Fruit fly (Drosophila melanogaster) whole organism, embryonic: Measurements from ENCODE around the gene Eig71Ed.

ENCODE experiments used
- Antp ChIP-seq: fragments of 200-800 bp; sonication (Bioruptor generic); optimal IDR thresholded peaks from 3 replicates; lab custom pipeline; 2016; ENCODE audit warnings: missing biosample characterization, missing genetic modification characterization
- Blimp-1 ChIP-seq: fragments of 200-800 bp; sonication (Bioruptor generic); optimal IDR thresholded peaks from 3 replicates; lab custom pipeline; 2018; ENCODE audit warnings: missing biosample characterization, missing genetic modification characterization, mild to moderate bottlenecking, moderate library complexity, missing genetic modification reagents
- BtbVII ChIP-seq: fragments of 200-800 bp; sonication (Bioruptor generic); optimal IDR thresholded peaks from 3 replicates; lab custom pipeline; 2017; ENCODE audit warnings: missing biosample characterization, mild to moderate bottlenecking, missing genetic modification characterization
- CG10274 ChIP-seq: fragments of 200-800 bp; sonication (Bioruptor generic); optimal IDR thresholded peaks from 3 replicates; lab custom pipeline; 2017; ENCODE audit warnings: missing biosample characterization, mild to moderate bottlenecking, missing genetic modification characterization
- CG10321 ChIP-seq: fragments of 200-800 bp; sonication (Bioruptor generic); IDR thresholded peaks from 2 replicates; pipeline ENCODE4 v1.3.6; 2022; ENCODE audit warnings: missing biosample characterization, missing genetic modification characterization
- CG10543 ChIP-seq: fragments of 200-800 bp; sonication (Bioruptor generic); optimal IDR thresholded peaks from 3 replicates; lab custom pipeline; 2017; ENCODE audit warnings: missing biosample characterization, mild to moderate bottlenecking, missing genetic modification characterization, moderate library complexity
- CG11398 ChIP-seq: fragments of 200-800 bp; sonication (Bioruptor generic); optimal IDR thresholded peaks from 2 replicates; lab custom pipeline; 2016; ENCODE audit warnings: missing biosample characterization, missing genetic modification characterization
- CG12071 ChIP-seq: fragments of 200-800 bp; sonication (Bioruptor generic); optimal IDR thresholded peaks from 3 replicates; lab custom pipeline; 2018; ENCODE audit warnings: missing biosample characterization, mild to moderate bottlenecking, missing genetic modification characterization
- CG12659 ChIP-seq: fragments of 200-800 bp; sonication (Bioruptor generic); optimal IDR thresholded peaks from 3 replicates; lab custom pipeline; 2017; ENCODE audit warnings: mild to moderate bottlenecking, missing biosample characterization, missing genetic modification reagents, missing genetic modification characterization
- CG12942 ChIP-seq: fragments of 200-800 bp; sonication (Bioruptor generic); optimal IDR thresholded peaks from 3 replicates; lab custom pipeline; 2016; ENCODE audit warnings: missing biosample characterization, missing genetic modification characterization
- CG13775 ChIP-seq: fragments of 200-800 bp; sonication (Bioruptor generic); optimal IDR thresholded peaks from 3 replicates; lab custom pipeline; 2017; ENCODE audit warnings: missing biosample characterization, mild to moderate bottlenecking, missing genetic modification characterization
- CG15514 ChIP-seq: fragments of 200-800 bp; sonication (Bioruptor generic); optimal IDR thresholded peaks from 3 replicates; lab custom pipeline; 2017; ENCODE audit warnings: missing biosample characterization, missing genetic modification characterization, mild to moderate bottlenecking, moderate library complexity, missing genetic modification reagents
- CG15601 ChIP-seq: fragments of 200-800 bp; sonication (Bioruptor generic); optimal IDR thresholded peaks from 3 replicates; lab custom pipeline; 2019; ENCODE audit warnings: missing biosample characterization, mild to moderate bottlenecking, missing genetic modification characterization, moderate library complexity
- CG1792 ChIP-seq: fragments of 200-800 bp; sonication (Bioruptor generic); optimal IDR thresholded peaks from 2 replicates; lab custom pipeline; 2016; ENCODE audit warnings: missing biosample characterization, missing genetic modification characterization
- CG18262 ChIP-seq: fragments of 200-800 bp; optimal IDR thresholded peaks from 3 replicates; lab custom pipeline; 2019; ENCODE audit warnings: missing biosample characterization, mild to moderate bottlenecking, missing genetic modification characterization, moderate library complexity
- CG2889 ChIP-seq: fragments of 200-800 bp; sonication (Bioruptor generic); IDR thresholded peaks from 3 replicates; pipeline ENCODE4 v1.3.6; 2022; ENCODE audit warnings: missing biosample characterization, missing genetic modification characterization
- CG31365 ChIP-seq: fragments of 200-800 bp; sonication (Bioruptor generic); optimal IDR thresholded peaks from 2 replicates; lab custom pipeline; 2018; ENCODE audit warnings: missing biosample characterization, mild to moderate bottlenecking, missing genetic modification characterization
- CG31441 ChIP-seq: fragments of 200-800 bp; sonication (Bioruptor generic); IDR thresholded peaks from 2 replicates; pipeline ENCODE4 v1.3.6; 2022; ENCODE audit warnings: missing biosample characterization, missing genetic modification characterization
- CG34224 ChIP-seq: fragments of 200-800 bp; sonication (Bioruptor generic); IDR thresholded peaks from 3 replicates; pipeline ENCODE4 v1.3.6; 2022; ENCODE audit warnings: missing biosample characterization, missing genetic modification characterization; ENCODE audit not compliant: partially characterized antibody
- CG4730 ChIP-seq: fragments of 200-800 bp; sonication (Bioruptor generic); IDR thresholded peaks from 2 replicates; pipeline ENCODE4 v1.3.6; 2022; ENCODE audit warnings: missing biosample characterization, missing genetic modification characterization
- CG7963 ChIP-seq: fragments of 200-800 bp; sonication (Bioruptor generic); IDR thresholded peaks from 3 replicates; pipeline ENCODE4 v1.3.6; 2022; ENCODE audit warnings: missing biosample characterization, missing genetic modification characterization; ENCODE audit not compliant: partially characterized antibody
- CG9215 ChIP-seq: fragments of 200-800 bp; sonication (Bioruptor generic); IDR thresholded peaks from 2 replicates; pipeline ENCODE4 v1.3.6; 2022; ENCODE audit warnings: missing biosample characterization, missing genetic modification characterization
- CG9932 ChIP-seq: fragments of 200-800 bp; sonication (Bioruptor generic); IDR thresholded peaks from 2 replicates; pipeline ENCODE4 v1.3.6; 2022; ENCODE audit warnings: missing biosample characterization, missing genetic modification characterization
- CrebB ChIP-seq: fragments of 200-800 bp; sonication (Bioruptor generic); optimal IDR thresholded peaks from 3 replicates; lab custom pipeline; 2018; ENCODE audit warnings: missing biosample characterization, mild to moderate bottlenecking, missing genetic modification characterization
- D ChIP-seq, 2 experiments: fragments of 200-800 bp in 1 of 2; fragments of >200 bp in 1 of 2; sonication (Bioruptor generic) in 1 of 2; optimal IDR thresholded peaks; 2 replicates in 1 of 2; 3 replicates in 1 of 2; lab custom pipeline; 2017; ENCODE audit warnings: mild to moderate bottlenecking in 1 of 2, missing biosample characterization in 1 of 2, missing genetic modification characterization in 1 of 2, missing genetic modification reagents in 1 of 2
- Dref ChIP-seq: fragments of 200-800 bp; sonication (Bioruptor generic); IDR thresholded peaks from 2 replicates; pipeline ENCODE4 v1.3.6; 2022; ENCODE audit warnings: missing biosample characterization, missing genetic modification characterization
- Fer3 ChIP-seq: fragments of 200-800 bp; sonication (Bioruptor generic); optimal IDR thresholded peaks from 2 replicates; lab custom pipeline; 2018; ENCODE audit warnings: missing biosample characterization, mild to moderate bottlenecking, missing genetic modification characterization, moderate library complexity
- Hand ChIP-seq: fragments of 200-800 bp; sonication (Bioruptor generic); optimal IDR thresholded peaks from 2 replicates; lab custom pipeline; 2017; ENCODE audit warnings: mild to moderate bottlenecking, missing biosample characterization, missing genetic modification reagents, missing genetic modification characterization
- Lim3 ChIP-seq: fragments of 200-800 bp; sonication (Bioruptor generic); IDR thresholded peaks from 2 replicates; pipeline ENCODE4 v1.3.6; 2022; ENCODE audit warnings: missing biosample characterization, missing genetic modification characterization
- Med ChIP-seq: fragments of 200-800 bp; sonication (Bioruptor generic); peaks from one replicate; lab custom pipeline; 2016; ENCODE audit warnings: missing biosample characterization, missing genetic modification characterization, mild to moderate bottlenecking, inconsistent platforms, moderate library complexity
- Meics ChIP-seq: fragments of 200-800 bp; sonication (Bioruptor generic); optimal IDR thresholded peaks from 2 replicates; lab custom pipeline; 2017; ENCODE audit warnings: missing biosample characterization, mild to moderate bottlenecking, missing genetic modification characterization
- Myb ChIP-seq: fragments of 200-800 bp; sonication (Bioruptor generic); optimal IDR thresholded peaks from 2 replicates; lab custom pipeline; 2016; ENCODE audit warnings: missing biosample characterization, missing genetic modification characterization
- Poxn ChIP-seq: fragments of 200-800 bp; sonication (Bioruptor generic); IDR thresholded peaks from 2 replicates; pipeline ENCODE4 v1.3.6; 2022; ENCODE audit warnings: missing biosample characterization, missing genetic modification characterization
- Ptx1 ChIP-seq: fragments of 200-800 bp; sonication (Bioruptor generic); IDR thresholded peaks from 2 replicates; pipeline ENCODE4 v1.3.6; 2022; ENCODE audit warnings: missing biosample characterization, missing genetic modification characterization
- YL-1 ChIP-seq: fragments of 200-800 bp; sonication (Bioruptor generic); optimal IDR thresholded peaks from 3 replicates; lab custom pipeline; 2017; ENCODE audit warnings: missing biosample characterization, mild to moderate bottlenecking, missing genetic modification characterization
- az2 ChIP-seq: fragments of 200-800 bp; sonication (Bioruptor generic); optimal IDR thresholded peaks from 3 replicates; lab custom pipeline; 2016; ENCODE audit warnings: missing biosample characterization, missing genetic modification characterization
- btn ChIP-seq: fragments of 200-800 bp; sonication (Bioruptor generic); optimal IDR thresholded peaks from 2 replicates; lab custom pipeline; 2016; ENCODE audit warnings: missing biosample characterization, missing genetic modification characterization
- cg ChIP-seq: fragments of 200-800 bp; sonication (Bioruptor generic); optimal IDR thresholded peaks from 3 replicates; lab custom pipeline; 2019; ENCODE audit warnings: missing biosample characterization, mild to moderate bottlenecking, missing genetic modification characterization, moderate library complexity
- danr ChIP-seq: fragments of 200-800 bp; sonication (Bioruptor generic); IDR thresholded peaks from 2 replicates; pipeline ENCODE4 v1.3.6; 2022; ENCODE audit warnings: missing biosample characterization, missing genetic modification characterization
- fd96Cb ChIP-seq: fragments of 200-800 bp; sonication (Bioruptor generic); optimal IDR thresholded peaks from 2 replicates; lab custom pipeline; 2018; ENCODE audit warnings: missing biosample characterization, mild to moderate bottlenecking, missing genetic modification characterization, moderate library complexity
- fru ChIP-seq: fragments of >200 bp; optimal IDR thresholded peaks from 2 replicates; lab custom pipeline; 2017
- ftz-f1 ChIP-seq: fragments of 200-800 bp; sonication (Bioruptor generic); optimal IDR thresholded peaks from 2 replicates; lab custom pipeline; 2016; ENCODE audit warnings: missing biosample characterization, missing genetic modification characterization
- hkb ChIP-seq, 2 experiments: fragments of 200-800 bp in 1 of 2; fragments of >200 bp in 1 of 2; sonication (Bioruptor generic) in 1 of 2; IDR thresholded peaks in 1 of 2; optimal IDR thresholded peaks in 1 of 2; 2 replicates each; pipeline versions ENCODE4 v1.3.6 to Lab custom; 2017 to 2022; ENCODE audit warnings: missing biosample characterization in 1 of 2, missing genetic modification characterization in 1 of 2
- inv ChIP-seq: fragments of 200-800 bp; sonication (Bioruptor generic); IDR thresholded peaks from 2 replicates; pipeline ENCODE4 v1.3.6; 2022; ENCODE audit warnings: missing biosample characterization, missing genetic modification characterization; ENCODE audit not compliant: partially characterized antibody
- jing ChIP-seq: fragments of 200-800 bp; sonication (Bioruptor generic); optimal IDR thresholded peaks from 2 replicates; lab custom pipeline; 2018; ENCODE audit warnings: missing biosample characterization, mild to moderate bottlenecking, missing genetic modification characterization
- maf-S ChIP-seq: fragments of 200-800 bp; sonication (Bioruptor generic); optimal IDR thresholded peaks from 2 replicates; lab custom pipeline; 2016; ENCODE audit warnings: missing biosample characterization, missing genetic modification characterization
- ranshi ChIP-seq: fragments of 200-800 bp; sonication (Bioruptor generic); IDR thresholded peaks from 2 replicates; pipeline ENCODE4 v1.3.6; 2022; ENCODE audit warnings: missing biosample characterization, missing genetic modification characterization
- slp2 ChIP-seq: fragments of 200-800 bp; sonication (Bioruptor generic); optimal IDR thresholded peaks from 2 replicates; lab custom pipeline; 2016; ENCODE audit warnings: missing biosample characterization, missing genetic modification characterization
- sob ChIP-seq: fragments of 200-800 bp; sonication (Bioruptor generic); IDR thresholded peaks from 2 replicates; pipeline ENCODE4 v1.3.6; 2022; ENCODE audit warnings: missing biosample characterization, missing genetic modification characterization
- ttk ChIP-seq: fragments of 200-800 bp; sonication (Bioruptor generic); IDR thresholded peaks from 2 replicates; pipeline ENCODE4 v2.1.2; 2022; ENCODE audit warnings: missing biosample characterization, missing genetic modification characterization
- wdn ChIP-seq: fragments of 200-800 bp; sonication (Bioruptor generic); IDR thresholded peaks from 2 replicates; pipeline ENCODE4 v1.3.6; 2022; ENCODE audit warnings: missing biosample characterization, missing genetic modification characterization

The Eig71Ed gene

dm6 chr3L:15632653-15633052 is 19.7 kb upstream of the Eig71Ed start (continued):
- no peak for TF ChIP-seq hkb (optimal IDR thresholded peaks at IDR 0.05; lab: Kevin White, UChicago)
- TF ChIP-seq hkb (GFP tag; IDR thresholded peaks at IDR 0.05; lab: Robert Waterston, UW): no peak
- TF ChIP-seq Blimp-1 (GFP tag; lab: Kevin White, UChicago): no peak
- TF ChIP-seq Antp: no peak
- no peak for TF ChIP-seq CG31365 (tag; lab: Kevin White, UChicago)
- TF ChIP-seq az2 (GFP tag; lab: Kevin White, UChicago): no peak
- TF ChIP-seq CG11398 (GFP tag; lab: Kevin White, UChicago): no peak
- no peak for TF ChIP-seq CG10274
- no peak for TF ChIP-seq CG12942 (GFP tag; lab: Kevin White, UChicago)
- TF ChIP-seq Dref (GFP tag; lab: Robert Waterston, UW): no peak
- TF ChIP-seq fru (lab: Kevin White, UChicago): no peak
- no peak for TF ChIP-seq Ptx1
- TF ChIP-seq CG4730: no peak
- TF ChIP-seq maf-S: no peak
- no peak for TF ChIP-seq CG7963
- no peak for TF ChIP-seq Hand (GFP tag; lab: Kevin White, UChicago)
- no peak for TF ChIP-seq cg (GFP tag; lab: Kevin White, UChicago)
- no peak for TF ChIP-seq CG18262 (tag; lab: Kevin White, UChicago)
- peak; percentile 57 for TF ChIP-seq CG10543 (GFP tag; lab: Kevin White, UChicago)
- TF ChIP-seq Meics (GFP tag; lab: Kevin White, UChicago): no peak
- TF ChIP-seq CG2889 (GFP tag; lab: Robert Waterston, UW): no peak
- TF ChIP-seq CG34224: no peak
- no peak for TF ChIP-seq Fer3 (tag; lab: Kevin White, UChicago)
- no peak for TF ChIP-seq D (optimal IDR thresholded peaks at IDR 0.05; lab: Kevin White, UChicago)
- TF ChIP-seq D (GFP tag; optimal IDR thresholded peaks at IDR 0.05; lab: Kevin White, UChicago): no peak
- TF ChIP-seq fd96Cb (tag; lab: Kevin White, UChicago): no peak
- TF ChIP-seq CG15601 (tag; lab: Kevin White, UChicago): no peak
- TF ChIP-seq Med (GFP tag; lab: Kevin White, UChicago): peak; percentile 71
- no peak for TF ChIP-seq YL-1 (GFP tag; lab: Kevin White, UChicago)
- no peak for TF ChIP-seq CG31441 (GFP tag; lab: Robert Waterston, UW)
- no peak for TF ChIP-seq slp2 (GFP tag; lab: Kevin White, UChicago)
- no peak for TF ChIP-seq Lim3 (GFP tag; lab: Robert Waterston, UW)
- peak; percentile 4 for TF ChIP-seq CG15514
- TF ChIP-seq Myb (GFP tag; lab: Kevin White, UChicago): no peak
- peak; percentile 0 for TF ChIP-seq CG12071 (GFP tag; lab: Kevin White, UChicago)
- TF ChIP-seq ftz-f1 (GFP tag; lab: Kevin White, UChicago): no peak
- no peak for TF ChIP-seq ttk (GFP tag; lab: Robert Waterston, UW)
- no peak for TF ChIP-seq inv (GFP tag; lab: Robert Waterston, UW)
- no peak for TF ChIP-seq CG9932 (GFP tag; lab: Robert Waterston, UW)
- TF ChIP-seq CrebB (tag; lab: Kevin White, UChicago): peak; percentile 18
- TF ChIP-seq CG10321: no peak
- no peak for TF ChIP-seq jing (GFP tag; lab: Kevin White, UChicago)
- no peak for TF ChIP-seq wdn (GFP tag; lab: Robert Waterston, UW)
- no peak for TF ChIP-seq sob (GFP tag; lab: Robert Waterston, UW)
- peak; percentile 21 for TF ChIP-seq BtbVII
- TF ChIP-seq Poxn (GFP tag; lab: Robert Waterston, UW): no peak
- TF ChIP-seq CG1792 (GFP tag; lab: Kevin White, UChicago): no peak
- TF ChIP-seq ranshi (GFP tag; lab: Robert Waterston, UW): no peak
- peak; percentile 6 for TF ChIP-seq CG12659 (GFP tag; lab: Kevin White, UChicago)
- no peak for TF ChIP-seq danr (GFP tag; lab: Robert Waterston, UW)
- TF ChIP-seq btn (GFP tag; lab: Kevin White, UChicago): no peak
- TF ChIP-seq CG13775 (GFP tag; lab: Kevin White, UChicago): no peak
- no peak for TF ChIP-seq CG9215 (GFP tag; lab: Robert Waterston, UW)
